Worm (Caenorhabditis elegans) whole organism, L4 larva: ENCODE results near the gene nhr-272.

Experiments
- F10B5.3 ChIP-seq: sonication (generic microtip); optimal IDR thresholded peaks from 2 replicates; lab custom pipeline; 2016; ENCODE audit warnings: mild to moderate bottlenecking, missing genetic modification characterization, missing compliant biosample characterization
- F26F4.8 ChIP-seq: fragments of 200-800 bp; sonication (Bioruptor generic); conservative IDR thresholded peaks from 2 replicates; pipeline ENCODE4 v1.3.6; 2022; ENCODE audit warnings: missing genetic modification characterization, missing compliant biosample characterization
- F44E2.7 ChIP-seq: fragments of 200-800 bp; sonication (Bioruptor generic); IDR thresholded peaks from 2 replicates; pipeline ENCODE4 v2.1.2; 2022; ENCODE audit warnings: missing genetic modification characterization, missing compliant biosample characterization
- F49E8.2 ChIP-seq: sonication (generic microtip); optimal IDR thresholded peaks from 2 replicates; lab custom pipeline; 2016; ENCODE audit warnings: missing compliant biosample characterization, mild to moderate bottlenecking, missing genetic modification characterization, borderline replicate concordance
- T20F7.1 ChIP-seq: fragments of 200-800 bp; sonication (Bioruptor generic); optimal IDR thresholded peaks from 2 replicates; lab custom pipeline; 2018; ENCODE audit warnings: mild to moderate bottlenecking, missing genetic modification characterization, missing compliant biosample characterization
- Y105C5A.15 ChIP-seq: fragments of 200-800 bp; sonication (Bioruptor generic); IDR thresholded peaks from 2 replicates; pipeline ENCODE4 v1.3.6; 2022; ENCODE audit warnings: missing genetic modification characterization, missing compliant biosample characterization
- Y5F2A.4 ChIP-seq: fragments of 200-800 bp; sonication (Bioruptor generic); optimal IDR thresholded peaks from 2 replicates; lab custom pipeline; 2018; ENCODE audit warnings: mild to moderate bottlenecking, missing genetic modification characterization, missing compliant biosample characterization
- Y75B8A.6 ChIP-seq: fragments of 200-800 bp; sonication (Bioruptor generic); IDR thresholded peaks from 2 replicates; pipeline ENCODE4 v1.3.6; 2022; ENCODE audit warnings: missing genetic modification reagents, missing genetic modification characterization, missing compliant biosample characterization
- ZK546.5 ChIP-seq, 2 experiments: sonication (generic microtip); optimal IDR thresholded peaks; 2 replicates each; lab custom pipeline; 2017; ENCODE audit warnings: missing biosample characterization in 2 of 2, missing genetic modification characterization in 2 of 2
- aha-1 ChIP-seq: fragments of 150-350 bp; peaks from one replicate; lab custom pipeline; 2014; ENCODE audit warnings: missing biosample characterization, missing genetic modification characterization
- aly-2 ChIP-seq: sonication (generic microtip); optimal IDR thresholded peaks from 2 replicates; lab custom pipeline; 2018; ENCODE audit warnings: missing biosample characterization, missing genetic modification characterization
- ama-1 ChIP-seq: fragments of 150-350 bp; optimal IDR thresholded peaks from 2 replicates; lab custom pipeline; 2014; ENCODE audit warnings: inconsistent platforms, mixed read lengths
- ceh-20 ChIP-seq: fragments of 200-800 bp; sonication (Bioruptor generic); IDR thresholded peaks from 2 replicates; pipeline ENCODE4 v1.3.6; 2022; ENCODE audit warnings: missing genetic modification reagents, missing genetic modification characterization, missing compliant biosample characterization
- ceh-28 ChIP-seq: fragments of 150-350 bp; optimal IDR thresholded peaks from 2 replicates; lab custom pipeline; 2014; ENCODE audit warnings: missing biosample characterization, missing genetic modification reagents, missing genetic modification characterization
- ceh-32 ChIP-seq: sonication (generic microtip); optimal IDR thresholded peaks from 2 replicates; lab custom pipeline; 2016; ENCODE audit warnings: mild to moderate bottlenecking, missing genetic modification characterization, missing compliant biosample characterization; ENCODE audit not compliant: poor library complexity
- ceh-44 ChIP-seq: fragments of 200-800 bp; sonication (Bioruptor generic); IDR thresholded peaks from 2 replicates; pipeline ENCODE4 v1.3.6; 2022; ENCODE audit warnings: missing genetic modification reagents, missing genetic modification characterization, missing compliant biosample characterization
- ceh-82 ChIP-seq: sonication (generic microtip); optimal IDR thresholded peaks from 2 replicates; lab custom pipeline; 2017; ENCODE audit warnings: missing biosample characterization, missing genetic modification characterization
- ces-1 ChIP-seq: fragments of 150-350 bp; sonication (generic microtip); optimal IDR thresholded peaks from 4 replicates; lab custom pipeline; 2014; ENCODE audit warnings: missing biosample characterization, missing genetic modification reagents, missing genetic modification characterization
- cey-2 ChIP-seq: sonication (generic microtip); optimal IDR thresholded peaks from 3 replicates; lab custom pipeline; 2017; ENCODE audit warnings: missing genetic modification characterization, mild to moderate bottlenecking, missing compliant biosample characterization, antibody characterized with exemption, borderline replicate concordance; ENCODE audit not compliant: insufficient read depth
- daf-12 ChIP-seq: fragments of 150-350 bp; optimal IDR thresholded peaks from 2 replicates; lab custom pipeline; 2014; ENCODE audit warnings: missing biosample characterization, missing genetic modification reagents, missing genetic modification characterization
- daf-16 ChIP-seq, 3 experiments: sonication (generic microtip); optimal IDR thresholded peaks; 2 replicates each; lab custom pipeline; 2016 to 2017; ENCODE audit warnings: missing genetic modification characterization in 3 of 3, missing genetic modification reagents in 3 of 3, mild to moderate bottlenecking in 2 of 3, missing compliant biosample characterization in 2 of 3, missing biosample characterization in 1 of 3, moderate library complexity in 1 of 3
- daf-8 ChIP-seq: fragments of 200-800 bp; sonication (Bioruptor generic); IDR thresholded peaks from 2 replicates; pipeline ENCODE4 v1.3.6; 2022; ENCODE audit warnings: missing genetic modification characterization, missing compliant biosample characterization
- dmd-8 ChIP-seq: fragments of 200-800 bp; sonication (Bioruptor generic); IDR thresholded peaks from 2 replicates; pipeline ENCODE4 v1.3.6; 2022; ENCODE audit warnings: missing genetic modification characterization, missing compliant biosample characterization
- dmd-9 ChIP-seq: fragments of 200-800 bp; sonication (Bioruptor generic); IDR thresholded peaks from 2 replicates; pipeline ENCODE4 v1.3.6; 2022; ENCODE audit warnings: missing genetic modification reagents, missing genetic modification characterization, missing compliant biosample characterization
- dpl-1 ChIP-seq: fragments of 150-350 bp; optimal IDR thresholded peaks from 2 replicates; lab custom pipeline; 2014; ENCODE audit warnings: missing biosample characterization, missing genetic modification reagents, missing genetic modification characterization
- egl-43 ChIP-seq: fragments of 200-800 bp; sonication (Bioruptor generic); IDR thresholded peaks from 2 replicates; pipeline ENCODE4 v1.3.6; 2022; ENCODE audit warnings: missing genetic modification reagents, missing genetic modification characterization, missing compliant biosample characterization
- gei-8 ChIP-seq: fragments of 200-800 bp; sonication (Bioruptor generic); optimal IDR thresholded peaks from 2 replicates; lab custom pipeline; 2018; ENCODE audit warnings: mild to moderate bottlenecking, missing genetic modification characterization, missing compliant biosample characterization
- hif-1 ChIP-seq, 2 experiments: sonication (generic microtip); optimal IDR thresholded peaks; 2 replicates each; lab custom pipeline; 2016 to 2017; ENCODE audit warnings: missing compliant biosample characterization in 2 of 2, missing genetic modification characterization in 2 of 2, missing genetic modification reagents in 2 of 2, missing genotype in 2 of 2, mild to moderate bottlenecking in 1 of 2
- hmg-1.1 ChIP-seq: fragments of 200-800 bp; sonication (Bioruptor generic); IDR thresholded peaks from 2 replicates; pipeline ENCODE4 v1.3.6; 2022; ENCODE audit warnings: missing genetic modification reagents, missing genetic modification characterization, missing compliant biosample characterization
- lim-7 ChIP-seq: fragments of 200-800 bp; sonication (Bioruptor generic); IDR thresholded peaks from 2 replicates; pipeline ENCODE4 v1.3.6; 2022; ENCODE audit warnings: missing genetic modification characterization, missing compliant biosample characterization
- lin-1 ChIP-seq: fragments of 200-800 bp; sonication (Bioruptor generic); IDR thresholded peaks from 2 replicates; pipeline ENCODE4 v1.3.6; 2022; ENCODE audit warnings: missing genetic modification reagents, missing genetic modification characterization, missing compliant biosample characterization
- lin-13 ChIP-seq: fragments of 150-350 bp; optimal IDR thresholded peaks from 2 replicates; lab custom pipeline; 2014; ENCODE audit warnings: missing biosample characterization, missing genetic modification reagents, missing genetic modification characterization
- lin-29 ChIP-seq: fragments of 200-800 bp; sonication (Bioruptor generic); IDR thresholded peaks from 2 replicates; pipeline ENCODE4 v1.3.6; 2022; ENCODE audit warnings: missing genetic modification reagents, missing genetic modification characterization, missing compliant biosample characterization
- lin-38 ChIP-seq: fragments of 200-800 bp; sonication (Bioruptor generic); IDR thresholded peaks from 2 replicates; pipeline ENCODE4 v1.3.6; 2022; ENCODE audit warnings: missing genetic modification reagents, missing genetic modification characterization, missing compliant biosample characterization
- lin-39 ChIP-seq: fragments of 150-350 bp; optimal IDR thresholded peaks from 2 replicates; lab custom pipeline; 2014; ENCODE audit warnings: missing biosample characterization, missing genetic modification reagents, missing genetic modification characterization
- lsy-2 ChIP-seq, 2 experiments: fragments of 150-350 bp in 1 of 2; sonication (generic microtip) in 1 of 2; optimal IDR thresholded peaks; 2 replicates each; lab custom pipeline; 2014 to 2017; ENCODE audit warnings: missing biosample characterization in 2 of 2, missing genetic modification characterization in 2 of 2
- mdt-29 ChIP-seq: fragments of 200-800 bp; sonication (Bioruptor generic); IDR thresholded peaks from 2 replicates; pipeline ENCODE4 v1.3.6; 2022; ENCODE audit warnings: missing genetic modification reagents, missing genetic modification characterization, missing compliant biosample characterization
- nhr-237 ChIP-seq: sonication (generic microtip); optimal IDR thresholded peaks from 2 replicates; lab custom pipeline; 2017; ENCODE audit warnings: missing biosample characterization, missing genetic modification characterization
- nhr-42 ChIP-seq: fragments of 200-800 bp; sonication (Bioruptor generic); IDR thresholded peaks from 2 replicates; pipeline ENCODE4 v1.3.6; 2022; ENCODE audit warnings: missing genetic modification characterization, missing compliant biosample characterization
- nhr-76 ChIP-seq: fragments of 150-350 bp; optimal IDR thresholded peaks from 2 replicates; lab custom pipeline; 2014; ENCODE audit warnings: missing biosample characterization, missing genetic modification characterization
- pqm-1 ChIP-seq: sonication (generic microtip); optimal IDR thresholded peaks from 2 replicates; lab custom pipeline; 2017; ENCODE audit warnings: missing biosample characterization, missing genetic modification characterization
- sdz-12 ChIP-seq: fragments of 200-800 bp; sonication (Bioruptor generic); optimal IDR thresholded peaks from 2 replicates; lab custom pipeline; 2018; ENCODE audit warnings: mild to moderate bottlenecking, missing genetic modification characterization, missing compliant biosample characterization
- set-16 ChIP-seq: fragments of 200-800 bp; sonication (Bioruptor generic); IDR thresholded peaks from 2 replicates; pipeline ENCODE4 v1.3.6; 2022; ENCODE audit warnings: missing genetic modification reagents, missing genetic modification characterization, missing compliant biosample characterization
- skn-1 ChIP-seq: fragments of 150-350 bp; optimal IDR thresholded peaks from 2 replicates; lab custom pipeline; 2014; ENCODE audit warnings: missing biosample characterization, missing genetic modification characterization
- spr-3 ChIP-seq: fragments of 200-800 bp; sonication (Bioruptor generic); optimal IDR thresholded peaks from 2 replicates; lab custom pipeline; 2018; ENCODE audit warnings: mild to moderate bottlenecking, missing genetic modification characterization, missing compliant biosample characterization
- unc-39 ChIP-seq: sonication (generic microtip); optimal IDR thresholded peaks from 2 replicates; lab custom pipeline; 2017; ENCODE audit warnings: missing biosample characterization, missing genetic modification characterization
- vab-7 ChIP-seq: fragments of 200-800 bp; sonication (Bioruptor generic); IDR thresholded peaks from 2 replicates; pipeline ENCODE4 v1.3.6; 2022; ENCODE audit warnings: missing genetic modification reagents, missing genetic modification characterization, missing compliant biosample characterization
- zfp-2 ChIP-seq: sonication (generic microtip); optimal IDR thresholded peaks from 2 replicates; lab custom pipeline; 2016; ENCODE audit warnings: mild to moderate bottlenecking, missing genetic modification characterization, missing compliant biosample characterization
- zfp-3 ChIP-seq: fragments of 200-800 bp; sonication (Bioruptor generic); conservative IDR thresholded peaks from 2 replicates; pipeline ENCODE4 v1.3.6; 2022; ENCODE audit warnings: missing genetic modification reagents, missing genetic modification characterization, missing compliant biosample characterization
- zip-11 ChIP-seq: fragments of 200-800 bp; sonication (Bioruptor generic); IDR thresholded peaks from 2 replicates; pipeline ENCODE4 v1.3.6; 2022; ENCODE audit warnings: missing genetic modification characterization, missing compliant biosample characterization
- zip-2 ChIP-seq: fragments of 150-350 bp; optimal IDR thresholded peaks from 2 replicates; lab custom pipeline; 2014; ENCODE audit warnings: missing biosample characterization, missing genetic modification characterization

The nhr-272 gene

ce11 chrX:12656420-12657033, 48.1 kb downstream of the nhr-272 start (continued):
- TF ChIP-seq hif-1 (tag; optimal IDR thresholded peaks at IDR 0.05; lab: Kevin White, UChicago) (peak in 1 of 2 experiments; percentile 77), vab-7 (GFP tag; lab: Robert Waterston, UW) (no peak), zfp-2 (tag; lab: Kevin White, UChicago) (no peak), egl-43 (GFP tag; lab: Robert Waterston, UW) (peak; percentile 89), mdt-29 (GFP tag; lab: Robert Waterston, UW) (no peak), lsy-2 (tag; optimal IDR thresholded peaks at IDR 0.05; lab: Kevin White, UChicago) (peak; percentile 1 to 4), dmd-8 (GFP tag; lab: Robert Waterston, UW) (no peak), dmd-9 (no peak), F44E2.7 (GFP tag; lab: Robert Waterston, UW) (no peak), ceh-44 (GFP tag; lab: Robert Waterston, UW) (no peak), lin-13 (no peak), ces-1 (GFP tag; lab: Kevin White, UChicago) (no peak), T20F7.1 (no peak), skn-1 (tag; lab: Kevin White, UChicago) (no peak), zfp-3 (no peak), aly-2 (tag; lab: Kevin White, UChicago) (no peak), Y105C5A.15 (GFP tag; lab: Robert Waterston, UW) (no peak), set-16 (peak; percentile 98), nhr-42 (GFP tag; lab: Robert Waterston, UW) (peak; percentile 73; the same call in 1 of the 2 replicates), unc-39 (no peak), lim-7 (GFP tag; lab: Robert Waterston, UW) (no peak), F49E8.2 (no peak), ZK546.5 (tag; optimal IDR thresholded peaks at IDR 0.05; lab: Kevin White, UChicago) (no peak), nhr-76 (tag; lab: Kevin White, UChicago) (no peak), ama-1 (lab: Kevin White, UChicago) (no peak), daf-12 (tag; lab: Kevin White, UChicago) (no peak), zip-11 (GFP tag; lab: Robert Waterston, UW) (no peak), aha-1 (tag; lab: Kevin White, UChicago) (no peak), F10B5.3 (peak; percentile 32), F26F4.8 (GFP tag; lab: Robert Waterston, UW) (no peak), dpl-1 (GFP tag; lab: Kevin White, UChicago) (peak; percentile 0), Y5F2A.4 (GFP tag; lab: Kevin White, UChicago) (no peak), cey-2 (tag; lab: Kevin White, UChicago) (no peak), hmg-1.1 (GFP tag; lab: Robert Waterston, UW) (peak; percentile 87), ceh-82 (no peak), nhr-237 (tag; lab: Kevin White, UChicago) (no peak), ceh-20 (GFP tag; lab: Robert Waterston, UW) (peak; percentile 37; the same call in 1 of the 2 replicates), lin-1 (GFP tag; lab: Robert Waterston, UW) (0 out of 2 replicates have a peak, but pooled peaks have one; percentile 31), daf-8 (GFP tag; lab: Robert Waterston, UW) (no peak), daf-16 (GFP tag; optimal IDR thresholded peaks at IDR 0.05; lab: Kevin White, UChicago) (peak in 1 of 2 experiments; percentile 46), daf-16 (tag; optimal IDR thresholded peaks at IDR 0.05; lab: Kevin White, UChicago) (peak; percentile 24), lin-38 (no peak), Y75B8A.6 (no peak), ceh-28 (tag; lab: Kevin White, UChicago) (no peak), sdz-12 (GFP tag; lab: Kevin White, UChicago) (no peak), lin-29 (GFP tag; lab: Robert Waterston, UW) (0 out of 2 replicates have a peak, but pooled peaks have one; percentile 20), gei-8 (GFP tag; lab: Kevin White, UChicago) (no peak), pqm-1 (tag; lab: Kevin White, UChicago) (no peak), lin-39 (no peak), zip-2 (tag; lab: Kevin White, UChicago) (no peak), ceh-32 (tag; lab: Kevin White, UChicago) (peak; percentile 66), spr-3 (GFP tag; lab: Kevin White, UChicago) (no peak)
